Worm (Caenorhabditis elegans): Measurements from ENCODE around the gene R09F10.8.
A peak's percentile ranks its signal among the peaks of the same experiment; 100 is the strongest.

R09F10.8 gene

DNA sequence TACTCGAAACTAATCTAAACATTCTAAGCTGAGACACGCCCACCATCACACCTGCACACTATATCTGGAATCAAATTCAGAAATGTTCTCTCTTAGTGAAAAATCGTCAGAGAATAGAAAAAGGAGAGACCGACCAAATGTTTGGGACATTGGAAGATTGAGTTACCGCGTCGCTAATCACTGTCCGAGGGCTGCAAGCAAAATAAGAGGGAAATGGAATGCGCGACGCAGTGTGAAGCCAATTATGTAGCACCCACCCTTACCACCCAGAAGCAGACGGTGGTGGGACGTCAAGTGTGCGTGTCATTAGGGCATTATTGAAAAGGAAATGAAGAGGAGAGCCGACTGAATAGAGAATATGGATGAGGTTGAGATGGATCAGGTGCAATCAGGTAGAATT lies 14.7 kb downstream of the R09F10.8 start:
- TF ChIP-seq snpc-4 (tag; optimal IDR thresholded peaks at IDR 0.05), result no peak
- no peak for TF ChIP-seq hmg-11 (tag; optimal IDR thresholded peaks at IDR 0.05)
- TF ChIP-seq pqm-1 (tag; optimal IDR thresholded peaks at IDR 0.05), result no peak
- no peak for TF ChIP-seq elt-3 (tag; optimal IDR thresholded peaks at IDR 0.05)
- TF ChIP-seq ceh-9 (tag; optimal IDR thresholded peaks at IDR 0.05), result no peak
- no peak for TF ChIP-seq jun-1 (tag; optimal IDR thresholded peaks at IDR 0.05)
- TF ChIP-seq fos-1 (tag; optimal IDR thresholded peaks at IDR 0.05), result no peak
- no peak for TF ChIP-seq ztf-4 (tag; optimal IDR thresholded peaks at IDR 0.05)
- TF ChIP-seq ZK546.5 (tag; optimal IDR thresholded peaks at IDR 0.05), result no peak

DNA sequence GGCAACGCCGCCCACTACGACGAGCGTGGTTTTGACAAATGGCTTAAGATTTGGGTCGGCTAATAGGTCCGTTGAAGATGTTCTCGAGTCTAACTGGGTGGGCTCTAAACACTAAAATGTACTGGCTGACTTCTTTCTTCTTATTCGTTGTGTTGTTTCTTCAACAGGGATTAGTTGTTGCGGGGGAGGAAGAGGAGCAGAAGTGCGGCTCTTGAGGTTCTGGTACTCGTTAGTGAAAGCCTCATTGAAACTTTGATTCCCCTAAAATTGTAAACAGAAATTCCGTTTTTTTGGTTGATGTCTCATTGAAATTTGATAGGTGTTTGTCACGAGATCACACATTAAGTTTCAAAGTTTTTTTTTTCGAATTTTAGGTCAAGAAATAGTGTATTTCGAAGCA lies 15.5 kb downstream of the R09F10.8 start:
- TF ChIP-seq nhr-43 (tag; optimal IDR thresholded peaks at IDR 0.05; ENCODE audit: poor library complexity, severe bottlenecking), result no peak
- no peak for TF ChIP-seq fkh-2 (tag; optimal IDR thresholded peaks at IDR 0.05)
- TF ChIP-seq daf-12 (tag; optimal IDR thresholded peaks at IDR 0.05), result no peak
- no peak for TF ChIP-seq elt-2 (tag; optimal IDR thresholded peaks at IDR 0.05)
- no peak for TF ChIP-seq zag-1 (tag; optimal IDR thresholded peaks at IDR 0.05)
- TF ChIP-seq nhr-28 (tag; optimal IDR thresholded peaks at IDR 0.05), result no peak

DNA sequence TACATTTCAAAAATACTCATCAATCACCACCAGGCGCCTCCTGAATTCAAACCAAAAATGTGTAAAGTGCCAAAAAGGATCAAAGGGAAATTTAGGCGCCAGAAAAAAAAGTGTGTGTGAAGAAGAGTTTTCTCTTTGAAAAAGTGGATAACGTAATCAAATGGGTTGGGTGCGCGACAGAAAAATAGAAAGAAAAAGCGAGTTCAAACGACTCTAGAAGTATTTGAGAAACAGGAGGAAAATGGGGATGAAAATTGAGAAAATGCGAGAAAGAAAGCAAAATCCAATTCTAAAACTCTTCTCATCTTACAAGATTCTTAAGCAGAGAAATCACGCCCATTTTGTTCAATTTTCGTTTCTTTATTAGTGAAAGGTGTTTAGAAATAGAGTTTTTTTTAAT lies 17.8 kb downstream of the R09F10.8 start:
- TF ChIP-seq eor-1 (tag; optimal IDR thresholded peaks at IDR 0.05) (no peak), fkh-10 (GFP tag; optimal IDR thresholded peaks at IDR 0.05) (peak; percentile 22)

DNA sequence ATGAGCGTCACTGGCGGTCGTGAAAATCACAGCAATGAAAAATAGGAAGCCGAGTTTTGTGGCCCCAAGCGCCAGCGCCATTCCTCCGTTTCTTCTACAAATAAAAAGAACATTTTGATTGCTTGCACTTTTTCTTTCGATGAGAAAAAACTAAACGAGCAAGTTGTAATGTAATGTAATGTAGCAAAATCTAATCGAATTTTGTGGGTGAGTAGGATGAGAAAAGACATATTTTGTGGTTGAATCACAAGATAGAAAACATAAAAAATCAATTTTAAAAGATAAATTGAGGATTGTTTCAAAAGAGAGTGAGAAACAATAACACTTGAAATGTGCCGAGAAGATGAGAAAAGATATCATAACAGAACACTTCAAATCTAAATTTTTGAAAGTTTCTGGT lies 18.7 kb downstream of the R09F10.8 start, which contains the start of gene R09F10.5:
Gene R09F10.5 (minus strand): TSS at position 101 of the 400 bp plus-strand sequence.
- TF ChIP-seq jun-1 (tag; optimal IDR thresholded peaks at IDR 0.05) (no peak), unc-39 (tag; optimal IDR thresholded peaks at IDR 0.05) (no peak), ceh-28 (tag; optimal IDR thresholded peaks at IDR 0.05) (no peak), eor-1 (tag; optimal IDR thresholded peaks at IDR 0.05) (no peak), fos-1 (tag; optimal IDR thresholded peaks at IDR 0.05) (no peak), elt-3 (tag; optimal IDR thresholded peaks at IDR 0.05) (no peak)

DNA sequence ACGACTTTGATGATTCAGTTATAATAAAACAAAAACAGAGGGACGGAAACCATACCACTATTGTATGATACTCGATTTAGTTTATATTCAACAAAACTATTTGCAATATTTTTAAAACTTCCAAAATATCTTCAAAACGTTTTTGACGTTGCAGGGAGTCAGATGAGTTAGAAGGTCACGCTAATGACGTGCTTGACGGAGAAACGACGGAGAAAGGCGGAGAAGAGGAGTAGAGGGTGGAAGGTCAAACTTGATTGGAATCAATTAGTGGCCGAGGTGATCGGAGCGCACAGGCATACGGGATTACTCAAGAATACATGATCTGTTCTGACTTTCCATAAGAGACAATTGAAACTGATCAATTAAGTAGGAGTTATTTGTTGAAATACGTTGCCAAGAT lies 23.4 kb downstream of the R09F10.8 start:
- TF ChIP-seq nhr-25 (tag; optimal IDR thresholded peaks at IDR 0.05), result peak; percentile 54
- no peak for TF ChIP-seq ZK546.5 (tag; optimal IDR thresholded peaks at IDR 0.05)

DNA sequence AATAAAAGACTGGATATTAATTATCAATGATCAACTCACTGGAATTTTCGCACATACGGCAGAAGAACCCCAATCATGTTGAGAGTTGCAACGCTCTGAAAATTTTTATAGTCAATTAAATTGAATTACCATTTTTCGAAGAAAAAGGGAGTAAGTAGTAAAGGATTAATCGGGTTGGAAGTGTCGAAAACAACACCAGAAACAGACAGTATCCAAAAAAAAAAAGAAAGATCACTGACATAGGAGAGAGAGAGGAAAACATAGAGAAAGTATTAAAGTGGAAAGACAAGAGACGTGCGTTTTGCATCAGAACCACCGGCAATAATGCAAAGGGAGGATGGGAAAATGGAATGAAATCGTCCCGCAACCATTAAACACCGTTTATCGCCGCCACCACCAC lies 24.0 kb downstream of the R09F10.8 start, which contains the start of gene inx-5:
Gene inx-5 (minus strand): TSS at position 101 of the 400 bp plus-strand sequence.
- TF ChIP-seq R02D3.7 (tag; optimal IDR thresholded peaks at IDR 0.05) (no peak), hmg-11 (tag; optimal IDR thresholded peaks at IDR 0.05) (no peak), nhr-25 (tag; optimal IDR thresholded peaks at IDR 0.05) (no peak), egl-5 (tag; optimal IDR thresholded peaks at IDR 0.05) (no peak), elt-3 (tag; optimal IDR thresholded peaks at IDR 0.05) (no peak), nhr-12 (tag; optimal IDR thresholded peaks at IDR 0.05) (no peak), eor-1 (tag; optimal IDR thresholded peaks at IDR 0.05) (no peak), mdl-1 (tag; optimal IDR thresholded peaks at IDR 0.05) (no peak), ZK546.5 (tag; optimal IDR thresholded peaks at IDR 0.05) (no peak), ztf-11 (tag; optimal IDR thresholded peaks at IDR 0.05) (no peak), nhr-23 (tag; optimal IDR thresholded peaks at IDR 0.05) (no peak), mml-1 (tag; optimal IDR thresholded peaks at IDR 0.05) (no peak), nhr-77 (tag; optimal IDR thresholded peaks at IDR 0.05) (no peak), nfya-1 (tag; optimal IDR thresholded peaks at IDR 0.05; ENCODE audit: insufficient read depth) (no peak), elt-2 (tag; optimal IDR thresholded peaks at IDR 0.05) (no peak), elt-1 (tag; optimal IDR thresholded peaks at IDR 0.05) (no peak), ceh-16 (tag; optimal IDR thresholded peaks at IDR 0.05) (no peak), nhr-76 (tag; optimal IDR thresholded peaks at IDR 0.05) (no peak), unc-62 (GFP tag; optimal IDR thresholded peaks at IDR 0.05) (no peak)

Data from whole organism, L3 larva.